Worm (Caenorhabditis elegans) whole organism, early embryonic: ENCODE results near the gene F32H5.4.

Experiments used
- B0310.2 ChIP-seq: sonication (generic microtip); optimal IDR thresholded peaks from 2 replicates; lab custom pipeline; 2016; ENCODE audit warnings: mild to moderate bottlenecking, missing genetic modification characterization, missing compliant biosample characterization
- F13C5.2 ChIP-seq: sonication (generic microtip); optimal IDR thresholded peaks from 2 replicates; lab custom pipeline; 2017; ENCODE audit warnings: mild to moderate bottlenecking, missing genetic modification characterization, inconsistent platforms, missing compliant biosample characterization
- aly-1 ChIP-seq: sonication (generic microtip); optimal IDR thresholded peaks from 2 replicates; lab custom pipeline; 2016; ENCODE audit warnings: missing genetic modification characterization, missing compliant biosample characterization
- ama-1 ChIP-seq: fragments of 150-350 bp; optimal IDR thresholded peaks from 2 replicates; lab custom pipeline; 2014
- ceh-13 ChIP-seq: fragments of 200-800 bp; sonication (Bioruptor generic); optimal IDR thresholded peaks from 2 replicates; lab custom pipeline; 2018; ENCODE audit warnings: mild to moderate bottlenecking, missing genetic modification characterization, missing compliant biosample characterization
- ceh-36 ChIP-seq: sonication (generic microtip); optimal IDR thresholded peaks from 2 replicates; lab custom pipeline; 2016; ENCODE audit warnings: missing genetic modification characterization, inconsistent platforms, missing compliant biosample characterization
- ets-7 ChIP-seq: sonication (generic microtip); optimal IDR thresholded peaks from 2 replicates; lab custom pipeline; 2016; ENCODE audit warnings: missing genotype, missing genetic modification characterization, missing compliant biosample characterization
- flt-1 ChIP-seq: fragments of 200-800 bp; sonication (Bioruptor generic); IDR thresholded peaks from 2 replicates; pipeline ENCODE4 v1.3.6; 2022; ENCODE audit warnings: missing genetic modification characterization, missing compliant biosample characterization
- hmbx-1 ChIP-seq: sonication (generic microtip); optimal IDR thresholded peaks from 2 replicates; lab custom pipeline; 2016; ENCODE audit warnings: mild to moderate bottlenecking, missing genetic modification characterization, missing compliant biosample characterization
- hmg-4 ChIP-seq: fragments of 200-800 bp; sonication (Bioruptor generic); optimal IDR thresholded peaks from 2 replicates; lab custom pipeline; 2018; ENCODE audit warnings: mild to moderate bottlenecking, missing genetic modification characterization, missing compliant biosample characterization
- hnd-1 ChIP-seq: sonication (generic microtip); optimal IDR thresholded peaks from 2 replicates; lab custom pipeline; 2016; ENCODE audit warnings: missing genetic modification characterization, missing compliant biosample characterization
- pes-1 ChIP-seq: fragments of 200-800 bp; sonication (Bioruptor generic); IDR thresholded peaks from 2 replicates; pipeline ENCODE4 v1.3.6; 2022; ENCODE audit warnings: missing genetic modification reagents, missing genetic modification characterization, missing compliant biosample characterization
- scrt-1 ChIP-seq: fragments of 200-800 bp; sonication (Bioruptor generic); IDR thresholded peaks from 2 replicates; pipeline ENCODE4 v1.3.6; 2022; ENCODE audit warnings: missing genetic modification characterization, missing compliant biosample characterization
- sea-1 ChIP-seq: fragments of 200-800 bp; sonication (Bioruptor generic); conservative IDR thresholded peaks from 2 replicates; pipeline ENCODE4 v1.3.6; 2022; ENCODE audit warnings: missing genetic modification characterization, missing compliant biosample characterization
- tbx-11 ChIP-seq: fragments of 200-800 bp; sonication (Bioruptor generic); IDR thresholded peaks from 2 replicates; pipeline ENCODE4 v1.3.6; 2022; ENCODE audit warnings: missing genetic modification characterization, missing compliant biosample characterization
- tbx-37 ChIP-seq: fragments of 200-800 bp; sonication (Bioruptor generic); conservative IDR thresholded peaks from 2 replicates; pipeline ENCODE4 v1.3.6; 2022; ENCODE audit warnings: missing genetic modification reagents, missing genetic modification characterization, missing compliant biosample characterization
- tra-4 ChIP-seq: sonication (generic microtip); optimal IDR thresholded peaks from 2 replicates; lab custom pipeline; 2017; ENCODE audit warnings: missing genetic modification characterization, missing compliant biosample characterization

Gene F32H5.4

ce11 chrV:13345867-13346328 lies 14.5 kb upstream of the F32H5.4 start, which contains the start of gene twk-43:
twk-43 (plus strand) TSS chrV:13346278.
- TF ChIP-seq tbx-37, result no peak
- no peak for TF ChIP-seq scrt-1 (GFP tag; lab: Robert Waterston, UW)
- no peak for TF ChIP-seq F13C5.2 (tag; lab: Kevin White, UChicago)
- TF ChIP-seq ceh-36, result no peak
- no peak for TF ChIP-seq flt-1 (GFP tag; lab: Robert Waterston, UW)
- no peak for TF ChIP-seq ceh-13 (GFP tag; lab: Kevin White, UChicago)
- no peak for TF ChIP-seq ets-7 (tag; lab: Kevin White, UChicago)
- no peak for TF ChIP-seq hmg-4

- TF ChIP-seq pes-1 (no peak), B0310.2 (tag; lab: Kevin White, UChicago) (no peak), scrt-1 (GFP tag; lab: Robert Waterston, UW) (no peak), tbx-11 (no peak), hmg-4 (no peak), hnd-1 (tag; lab: Kevin White, UChicago) (no peak), ceh-36 (no peak), tbx-37 (no peak), sea-1 (no peak), aly-1 (tag; lab: Kevin White, UChicago) (no peak), ama-1 (lab: Kevin White, UChicago) (no peak), F13C5.2 (tag; lab: Kevin White, UChicago) (no peak)
Observed at ce11 chrV:13350302-13350701, 10.1 kb upstream of the F32H5.4 start.

ce11 chrV:13351773-13352172 lies 8.6 kb upstream of the F32H5.4 start:
- TF ChIP-seq flt-1 (GFP tag; lab: Robert Waterston, UW) (no peak), hnd-1 (tag; lab: Kevin White, UChicago) (no peak), hmbx-1 (tag; lab: Kevin White, UChicago) (no peak)

ce11 chrV:13352415-13352814 lies 7.9 kb upstream of the F32H5.4 start:
- TF ChIP-seq ceh-13 (GFP tag; lab: Kevin White, UChicago) (no peak), sea-1 (no peak), tbx-37 (no peak)

- TF ChIP-seq pes-1 (no peak), hmbx-1 (tag; lab: Kevin White, UChicago) (no peak), ets-7 (tag; lab: Kevin White, UChicago) (no peak), scrt-1 (GFP tag; lab: Robert Waterston, UW) (no peak), sea-1 (no peak), ceh-13 (GFP tag; lab: Kevin White, UChicago) (no peak), flt-1 (GFP tag; lab: Robert Waterston, UW) (no peak), B0310.2 (tag; lab: Kevin White, UChicago) (no peak), aly-1 (tag; lab: Kevin White, UChicago) (no peak), tbx-37 (no peak), ama-1 (lab: Kevin White, UChicago) (no peak), tbx-11 (no peak), F13C5.2 (tag; lab: Kevin White, UChicago) (no peak), ceh-36 (no peak), hmg-4 (no peak), hnd-1 (tag; lab: Kevin White, UChicago) (no peak), tra-4 (no peak)
Observed at ce11 chrV:13356210-13356609, 4.1 kb upstream of the F32H5.4 start.

ce11 chrV:13357652-13358281 lies 2.6 kb upstream of the F32H5.4 start, which contains the start of gene F32H5.1:
F32H5.1 (minus strand) TSS chrV:13358037.
- TF ChIP-seq ceh-13 (GFP tag; lab: Kevin White, UChicago), result no peak
- TF ChIP-seq ama-1 (lab: Kevin White, UChicago), result no peak
- TF ChIP-seq aly-1 (tag; lab: Kevin White, UChicago), result no peak
- TF ChIP-seq tbx-37, result no peak
- TF ChIP-seq scrt-1 (GFP tag; lab: Robert Waterston, UW), result no peak
- no peak for TF ChIP-seq ets-7 (tag; lab: Kevin White, UChicago)

ce11 chrV:13358823-13359592 lies 1.3 kb upstream of the F32H5.4 start, which contains the start of gene F32H5.3:
F32H5.3 (plus strand) TSS chrV:13359335.
- TF ChIP-seq sea-1 (no peak), pes-1 (no peak), ets-7 (tag; lab: Kevin White, UChicago) (no peak), tbx-37 (no peak), ceh-13 (GFP tag; lab: Kevin White, UChicago) (no peak), hnd-1 (tag; lab: Kevin White, UChicago) (no peak), aly-1 (tag; lab: Kevin White, UChicago) (no peak), ama-1 (lab: Kevin White, UChicago) (no peak), tra-4 (no peak), hmbx-1 (tag; lab: Kevin White, UChicago) (no peak), ceh-36 (no peak)

ce11 chrV:13363415-13363814 lies 3.1 kb downstream of the F32H5.4 start, which contains the start of gene srg-46:
srg-46 (plus strand) TSS chrV:13363715.
- no peak for TF ChIP-seq scrt-1 (GFP tag; lab: Robert Waterston, UW)
- no peak for TF ChIP-seq hmg-4
- no peak for TF ChIP-seq flt-1 (GFP tag; lab: Robert Waterston, UW)
- TF ChIP-seq tbx-37, result no peak
